Worm (Caenorhabditis elegans) whole organism, L2 larva: ENCODE results near the gene F54C4.4.
"Not testable (repeated sequence)": the region's sequence is repeated elsewhere in the genome, so short reads cannot be mapped to it uniquely, and the experiment has no call there.

ENCODE experiments used
- C34F6.9 ChIP-seq: fragments of 150-350 bp; optimal IDR thresholded peaks from 2 replicates; lab custom pipeline; 2014; ENCODE audit warnings: missing biosample characterization, missing genetic modification characterization
- F13H6.1 ChIP-seq: sonication (generic microtip); optimal IDR thresholded peaks from 2 replicates; lab custom pipeline; 2016; ENCODE audit warnings: missing genetic modification characterization, missing compliant biosample characterization
- R02D3.7 ChIP-seq: fragments of 150-350 bp; optimal IDR thresholded peaks from 2 replicates; lab custom pipeline; 2014; ENCODE audit warnings: missing biosample characterization, missing genetic modification characterization
- ZK546.5 ChIP-seq: sonication (generic microtip); optimal IDR thresholded peaks from 2 replicates; lab custom pipeline; 2017; ENCODE audit warnings: missing biosample characterization, missing genetic modification characterization
- ama-1 ChIP-seq: fragments of 150-350 bp; optimal IDR thresholded peaks from 2 replicates; lab custom pipeline; 2018; ENCODE audit warnings: inconsistent platforms
- ceh-16 ChIP-seq: fragments of 150-350 bp; optimal IDR thresholded peaks from 2 replicates; lab custom pipeline; 2014; ENCODE audit warnings: missing biosample characterization, missing genetic modification characterization
- ceh-82 ChIP-seq: fragments of 150-350 bp; optimal IDR thresholded peaks from 2 replicates; lab custom pipeline; 2014; ENCODE audit warnings: missing biosample characterization, missing genetic modification characterization
- dmd-4 ChIP-seq: sonication (generic microtip); optimal IDR thresholded peaks from 2 replicates; lab custom pipeline; 2017; ENCODE audit warnings: missing biosample characterization, missing genetic modification characterization
- egl-27 ChIP-seq: sonication (generic microtip); optimal IDR thresholded peaks from 3 replicates; lab custom pipeline; 2017; ENCODE audit warnings: missing biosample characterization, missing genetic modification reagents, missing genetic modification characterization
- elt-3 ChIP-seq: sonication (generic microtip); optimal IDR thresholded peaks from 2 replicates; lab custom pipeline; 2017; ENCODE audit warnings: missing biosample characterization, missing genetic modification characterization
- fos-1 ChIP-seq: fragments of 150-350 bp; optimal IDR thresholded peaks from 2 replicates; lab custom pipeline; 2014; ENCODE audit warnings: missing biosample characterization, missing genetic modification characterization
- gmeb-1 ChIP-seq: fragments of 150-350 bp; optimal IDR thresholded peaks from 2 replicates; lab custom pipeline; 2014; ENCODE audit warnings: missing biosample characterization, missing genetic modification characterization
- lin-13 ChIP-seq: fragments of 150-350 bp; optimal IDR thresholded peaks from 2 replicates; lab custom pipeline; 2014; ENCODE audit warnings: missing biosample characterization, missing genetic modification reagents, missing genetic modification characterization
- lin-39 ChIP-seq: fragments of 150-350 bp; optimal IDR thresholded peaks from 2 replicates; lab custom pipeline; 2014; ENCODE audit warnings: missing biosample characterization, missing genetic modification reagents, missing genetic modification characterization
- mab-5 ChIP-seq: fragments of 150-350 bp; optimal IDR thresholded peaks from 2 replicates; lab custom pipeline; 2014; ENCODE audit warnings: missing biosample characterization, missing genetic modification characterization
- mbf-1 ChIP-seq: sonication (generic microtip); optimal IDR thresholded peaks from 2 replicates; lab custom pipeline; 2017; ENCODE audit warnings: missing biosample characterization, missing genetic modification characterization
- mdl-1 ChIP-seq, 2 experiments: fragments of 150-350 bp in 1 of 2; sonication (generic microtip) in 1 of 2; optimal IDR thresholded peaks; 2 replicates each; lab custom pipeline; 2017; ENCODE audit warnings: missing biosample characterization in 2 of 2, missing genetic modification characterization in 2 of 2
- nhr-10 ChIP-seq: sonication (generic microtip); optimal IDR thresholded peaks from 2 replicates; lab custom pipeline; 2017; ENCODE audit warnings: missing biosample characterization, missing genetic modification characterization
- nhr-11 ChIP-seq: fragments of 150-350 bp; optimal IDR thresholded peaks from 2 replicates; lab custom pipeline; 2014; ENCODE audit warnings: missing biosample characterization, missing genetic modification characterization
- nhr-12 ChIP-seq: fragments of 150-350 bp; optimal IDR thresholded peaks from 2 replicates; lab custom pipeline; 2014; ENCODE audit warnings: missing biosample characterization, missing genetic modification characterization
- nhr-129 ChIP-seq: fragments of 150-350 bp; optimal IDR thresholded peaks from 2 replicates; lab custom pipeline; 2014; ENCODE audit warnings: missing biosample characterization, missing genetic modification characterization
- nhr-21 ChIP-seq: fragments of 150-350 bp; optimal IDR thresholded peaks from 2 replicates; lab custom pipeline; 2014; ENCODE audit warnings: missing biosample characterization, missing genetic modification characterization
- nhr-23 ChIP-seq: fragments of 150-350 bp; optimal IDR thresholded peaks from 2 replicates; lab custom pipeline; 2014; ENCODE audit warnings: missing biosample characterization, missing genetic modification reagents, missing genetic modification characterization
- nhr-237 ChIP-seq: fragments of 150-350 bp; optimal IDR thresholded peaks from 2 replicates; lab custom pipeline; 2014; ENCODE audit warnings: missing biosample characterization, missing genetic modification characterization
- nhr-25 ChIP-seq: fragments of 150-350 bp; sonication (generic microtip); optimal IDR thresholded peaks from 3 replicates; lab custom pipeline; 2014; ENCODE audit warnings: missing biosample characterization, missing genetic modification characterization
- nhr-6 ChIP-seq: fragments of 150-350 bp; optimal IDR thresholded peaks from 2 replicates; lab custom pipeline; 2014; ENCODE audit warnings: missing biosample characterization, missing genetic modification characterization
- nhr-77 ChIP-seq: fragments of 150-350 bp; optimal IDR thresholded peaks from 2 replicates; lab custom pipeline; 2014; ENCODE audit warnings: missing biosample characterization, missing genetic modification characterization
- sem-4 ChIP-seq: fragments of 150-350 bp; optimal IDR thresholded peaks from 2 replicates; lab custom pipeline; 2014; ENCODE audit warnings: missing biosample characterization, missing genetic modification reagents, missing genetic modification characterization
- skn-1 ChIP-seq: sonication (generic microtip); optimal IDR thresholded peaks from 2 replicates; lab custom pipeline; 2017; ENCODE audit warnings: missing biosample characterization, missing genetic modification characterization
- sma-3 ChIP-seq: sonication (generic microtip); optimal IDR thresholded peaks from 2 replicates; lab custom pipeline; 2016; ENCODE audit warnings: missing genetic modification reagents, missing genetic modification characterization, missing compliant biosample characterization
- sma-9 ChIP-seq, 2 experiments: fragments of 150-350 bp in 1 of 2; sonication (generic microtip) in 1 of 2; optimal IDR thresholded peaks; 2 replicates each; lab custom pipeline; 2014 to 2016; ENCODE audit warnings: missing genetic modification characterization in 2 of 2, mild to moderate bottlenecking in 1 of 2, missing biosample characterization in 1 of 2, missing compliant biosample characterization in 1 of 2, missing genetic modification reagents in 1 of 2, moderate library complexity in 1 of 2
- snpc-4 ChIP-seq: fragments of 150-350 bp; optimal IDR thresholded peaks from 2 replicates; lab custom pipeline; 2014; ENCODE audit warnings: missing biosample characterization, missing genetic modification characterization
- unc-39 ChIP-seq: fragments of 150-350 bp; optimal IDR thresholded peaks from 2 replicates; lab custom pipeline; 2014; ENCODE audit warnings: missing biosample characterization, missing genetic modification characterization
- unc-55 ChIP-seq: fragments of 150-350 bp; sonication (generic microtip); optimal IDR thresholded peaks from 3 replicates; lab custom pipeline; 2014; ENCODE audit warnings: missing biosample characterization, missing genetic modification reagents, missing genetic modification characterization
- zag-1 ChIP-seq: fragments of 150-350 bp; optimal IDR thresholded peaks from 2 replicates; lab custom pipeline; 2014; ENCODE audit warnings: missing biosample characterization, missing genetic modification characterization
- ztf-4 ChIP-seq: fragments of 150-350 bp; optimal IDR thresholded peaks from 2 replicates; lab custom pipeline; 2014; ENCODE audit warnings: missing biosample characterization, missing genetic modification characterization

The F54C4.4 gene

ce11 chrIII:120199-120598 lies 33.0 kb upstream of the F54C4.4 start, which contains the start of gene pals-24 (continued):
- TF ChIP-seq nhr-23 (tag; lab: Kevin White, UChicago), result no peak
- TF ChIP-seq nhr-25 (tag; lab: Kevin White, UChicago), result no peak
- peak; percentile 8 for TF ChIP-seq F13H6.1 (tag; lab: Kevin White, UChicago)
- TF ChIP-seq mbf-1, result no peak
- TF ChIP-seq egl-27 (tag; lab: Kevin White, UChicago), result no peak
- TF ChIP-seq sem-4 (tag; lab: Kevin White, UChicago), result no peak
- TF ChIP-seq ceh-16, result no peak
- TF ChIP-seq R02D3.7 (tag; lab: Kevin White, UChicago), result no peak
- no peak for TF ChIP-seq nhr-6 (tag; lab: Kevin White, UChicago)
- no peak for TF ChIP-seq skn-1 (tag; lab: Kevin White, UChicago)
- TF ChIP-seq ama-1, result no peak
- no peak for TF ChIP-seq nhr-129 (tag; lab: Kevin White, UChicago)
- TF ChIP-seq unc-55 (GFP tag; lab: Kevin White, UChicago), result no peak
- TF ChIP-seq mab-5 (tag; lab: Kevin White, UChicago), result no peak
- TF ChIP-seq ceh-82 (tag; lab: Kevin White, UChicago), result no peak
- no peak for TF ChIP-seq nhr-11
- no peak for TF ChIP-seq snpc-4 (tag; lab: Kevin White, UChicago)

ce11 chrIII:117857-118256 lies 30.7 kb upstream of the F54C4.4 start:
- TF ChIP-seq unc-39, result no peak
- no peak for TF ChIP-seq ZK546.5 (tag; lab: Kevin White, UChicago)
- no peak for TF ChIP-seq gmeb-1 (tag; lab: Kevin White, UChicago)
- no peak for TF ChIP-seq nhr-12 (tag; lab: Kevin White, UChicago)
- TF ChIP-seq dmd-4 (tag; lab: Kevin White, UChicago), result no peak

- TF ChIP-seq nhr-21 (tag; lab: Kevin White, UChicago) (no peak), nhr-77 (tag; lab: Kevin White, UChicago) (no peak), sem-4 (tag; lab: Kevin White, UChicago) (no peak), lin-13 (GFP tag; lab: Kevin White, UChicago) (no peak), unc-55 (GFP tag; lab: Kevin White, UChicago) (no peak), mdl-1 (tag; optimal IDR thresholded peaks at IDR 0.05; lab: Kevin White, UChicago) (no peak), zag-1 (tag; lab: Kevin White, UChicago) (no peak), nhr-10 (no peak), sma-9 (GFP tag; optimal IDR thresholded peaks at IDR 0.05; lab: Kevin White, UChicago) (no peak), sma-9 (tag; optimal IDR thresholded peaks at IDR 0.05; lab: Kevin White, UChicago) (no peak), C34F6.9 (tag; lab: Kevin White, UChicago) (no peak)
Measured at ce11 chrIII:117210-117609, 30.0 kb upstream of the F54C4.4 start, which contains the start of gene C29F9.5. Gene C29F9.5 (plus strand): TSS chrIII:117510.

ce11 chrIII:114603-115002 lies 27.4 kb upstream of the F54C4.4 start, which contains the start of gene C29F9.6:
Gene C29F9.6 (plus strand): TSS chrIII:114903.
- TF ChIP-seq lin-13 (GFP tag; lab: Kevin White, UChicago) (no peak), lin-39 (tag; lab: Kevin White, UChicago) (no peak), unc-55 (GFP tag; lab: Kevin White, UChicago) (no peak), nhr-23 (tag; lab: Kevin White, UChicago) (no peak), nhr-129 (tag; lab: Kevin White, UChicago) (no peak), nhr-237 (no peak), C34F6.9 (tag; lab: Kevin White, UChicago) (no peak), ztf-4 (tag; lab: Kevin White, UChicago) (no peak), nhr-21 (tag; lab: Kevin White, UChicago) (no peak), nhr-12 (tag; lab: Kevin White, UChicago) (no peak), elt-3 (tag; lab: Kevin White, UChicago) (no peak), ceh-16 (no peak), mbf-1 (no peak), sma-3 (GFP tag; lab: Kevin White, UChicago) (no peak), unc-39 (no peak), nhr-77 (tag; lab: Kevin White, UChicago) (no peak), ceh-82 (tag; lab: Kevin White, UChicago) (no peak)

ce11 chrIII:98822-99221 lies 11.6 kb upstream of the F54C4.4 start, which contains the start of gene C29F9.9:
Gene C29F9.9 (minus strand): TSS chrIII:98922.
- TF ChIP-seq fos-1 (tag; lab: Kevin White, UChicago); mbf-1; nhr-21 (tag; lab: Kevin White, UChicago): not testable (repeated sequence)
